Worm (Caenorhabditis elegans) whole organism, young adult: ENCODE measurements around the gene K09E9.1.

Experiments
- B0261.1 ChIP-seq: sonication (generic microtip); optimal IDR thresholded peaks from 2 replicates; lab custom pipeline; 2016; ENCODE audit warnings: mild to moderate bottlenecking, missing genetic modification characterization, moderate library complexity, missing compliant biosample characterization
- F37B4.10 ChIP-seq: fragments of 200-800 bp; sonication (Bioruptor generic); IDR thresholded peaks from 2 replicates; pipeline ENCODE4 v1.3.6; 2022; ENCODE audit warnings: missing genetic modification characterization, missing compliant biosample characterization
- K12H6.12 ChIP-seq: fragments of 200-800 bp; sonication (Bioruptor generic); optimal IDR thresholded peaks from 2 replicates; lab custom pipeline; 2018; ENCODE audit warnings: mild to moderate bottlenecking, missing genetic modification characterization, missing compliant biosample characterization
- T07F8.4 ChIP-seq: sonication (generic microtip); optimal IDR thresholded peaks from 2 replicates; lab custom pipeline; 2016; ENCODE audit warnings: mild to moderate bottlenecking, missing genetic modification characterization, moderate library complexity, missing compliant biosample characterization
- Y56A3A.18 ChIP-seq: fragments of 200-800 bp; sonication (Bioruptor generic); IDR thresholded peaks from 2 replicates; pipeline ENCODE4 v1.3.6; 2022; ENCODE audit warnings: missing genetic modification reagents, missing genetic modification characterization, missing compliant biosample characterization
- ama-1 ChIP-seq, 3 experiments: fragments of 150-350 bp in 1 of 3; sonication (generic microtip) in 2 of 3; optimal IDR thresholded peaks; 2 replicates each; lab custom pipeline; 2014 to 2018; ENCODE audit warnings: missing biosample characterization in 2 of 3, missing genetic modification characterization in 2 of 3, missing genetic modification reagents in 2 of 3
- attf-5 ChIP-seq: fragments of 200-800 bp; sonication (Bioruptor generic); optimal IDR thresholded peaks from 2 replicates; lab custom pipeline; 2018; ENCODE audit warnings: mild to moderate bottlenecking, missing genetic modification characterization, missing compliant biosample characterization
- bed-2 ChIP-seq: fragments of 200-800 bp; sonication (Bioruptor generic); IDR thresholded peaks from 2 replicates; pipeline ENCODE4 v1.3.6; 2022; ENCODE audit warnings: missing genetic modification reagents, missing genetic modification characterization, missing compliant biosample characterization
- ceh-58 ChIP-seq: fragments of 200-800 bp; sonication (Bioruptor generic); IDR thresholded peaks from 2 replicates; pipeline ENCODE4 v1.3.6; 2022; ENCODE audit warnings: missing genetic modification characterization, missing compliant biosample characterization
- dox-1 ChIP-seq: fragments of 200-800 bp; sonication (Bioruptor generic); IDR thresholded peaks from 2 replicates; pipeline ENCODE4 v1.3.6; 2022; ENCODE audit warnings: missing genetic modification reagents, missing genetic modification characterization, missing compliant biosample characterization
- dpl-1 ChIP-seq: fragments of 150-350 bp; optimal IDR thresholded peaks from 2 replicates; lab custom pipeline; 2014; ENCODE audit warnings: missing biosample characterization, missing genetic modification reagents, missing genetic modification characterization
- efl-1 ChIP-seq: fragments of 150-350 bp; optimal IDR thresholded peaks from 2 replicates; lab custom pipeline; 2014; ENCODE audit warnings: missing biosample characterization, missing genetic modification reagents, missing genetic modification characterization
- ets-4 ChIP-seq: fragments of 200-800 bp; sonication (Bioruptor generic); optimal IDR thresholded peaks from 2 replicates; lab custom pipeline; 2018; ENCODE audit warnings: mild to moderate bottlenecking, missing genetic modification characterization, missing compliant biosample characterization
- gei-17 ChIP-seq: fragments of 200-800 bp; sonication (Bioruptor generic); optimal IDR thresholded peaks from 2 replicates; lab custom pipeline; 2018; ENCODE audit warnings: mild to moderate bottlenecking, missing genetic modification characterization, missing compliant biosample characterization
- hmg-20 ChIP-seq: fragments of 200-800 bp; sonication (Bioruptor generic); IDR thresholded peaks from 2 replicates; pipeline ENCODE4 v1.3.6; 2022; ENCODE audit warnings: missing genetic modification reagents, missing genetic modification characterization, missing compliant biosample characterization
- hsf-1 ChIP-seq: fragments of 200-800 bp; sonication (Bioruptor generic); IDR thresholded peaks from 2 replicates; pipeline ENCODE4 v1.3.6; 2022; ENCODE audit warnings: missing genetic modification reagents, missing genetic modification characterization, missing compliant biosample characterization
- lsy-27 ChIP-seq: sonication (generic microtip); optimal IDR thresholded peaks from 2 replicates; lab custom pipeline; 2017; ENCODE audit warnings: missing genetic modification characterization, mild to moderate bottlenecking, missing compliant biosample characterization, antibody characterized with exemption, missing genotype, borderline replicate concordance; ENCODE audit not compliant: insufficient read depth
- mcd-1 ChIP-seq: fragments of 200-800 bp; sonication (Bioruptor generic); IDR thresholded peaks from 2 replicates; pipeline ENCODE4 v1.3.6; 2022; ENCODE audit warnings: missing genetic modification reagents, missing genetic modification characterization, missing compliant biosample characterization
- nhr-120 ChIP-seq: fragments of 200-800 bp; sonication (Bioruptor generic); IDR thresholded peaks from 2 replicates; pipeline ENCODE4 v1.3.6; 2022; ENCODE audit warnings: missing genetic modification characterization, missing compliant biosample characterization
- nhr-27 ChIP-seq: fragments of 200-800 bp; sonication (Bioruptor generic); optimal IDR thresholded peaks from 2 replicates; lab custom pipeline; 2018; ENCODE audit warnings: mild to moderate bottlenecking, missing genetic modification characterization, moderate library complexity, missing compliant biosample characterization
- nhr-90 ChIP-seq: sonication (generic microtip); optimal IDR thresholded peaks from 2 replicates; lab custom pipeline; 2016; ENCODE audit warnings: missing genotype, mild to moderate bottlenecking, missing genetic modification characterization, missing compliant biosample characterization
- rec-8 ChIP-seq, 2 experiments: sonication (generic microtip); optimal IDR thresholded peaks; 2 replicates each; lab custom pipeline; 2016; ENCODE audit warnings: mild to moderate bottlenecking in 2 of 2, missing genetic modification characterization in 2 of 2, missing genetic modification reagents in 2 of 2, missing genotype in 2 of 2, missing biosample characterization in 1 of 2, missing compliant biosample characterization in 1 of 2, moderate library complexity in 1 of 2
- snpc-3.4 ChIP-seq: sonication (generic microtip); optimal IDR thresholded peaks from 2 replicates; lab custom pipeline; 2017; ENCODE audit warnings: missing genetic modification characterization, mild to moderate bottlenecking, missing compliant biosample characterization, antibody characterized with exemption, moderate library complexity, missing genotype, missing genetic modification reagents
- snpc-4 ChIP-seq, 5 experiments: fragments of 150-350 bp in 1 of 5; sonication (generic microtip) in 4 of 5; optimal IDR thresholded peaks; 2 replicates each; lab custom pipeline; 2014 to 2018; ENCODE audit warnings: missing genetic modification characterization in 5 of 5, missing biosample characterization in 3 of 5, antibody characterized with exemption in 2 of 5, mild to moderate bottlenecking in 2 of 5, missing compliant biosample characterization in 2 of 5, missing genotype in 2 of 5, moderate library complexity in 2 of 5, missing genetic modification reagents in 1 of 5
- somi-1 ChIP-seq: fragments of 200-800 bp; sonication (Bioruptor generic); optimal IDR thresholded peaks from 2 replicates; lab custom pipeline; 2018; ENCODE audit warnings: mild to moderate bottlenecking, missing genetic modification characterization, missing compliant biosample characterization
- tbp1 ChIP-seq: fragments of 200-800 bp; sonication (Bioruptor generic); optimal IDR thresholded peaks from 2 replicates; lab custom pipeline; 2018; ENCODE audit warnings: mild to moderate bottlenecking, missing genetic modification characterization, missing compliant biosample characterization
- unc-62 ChIP-seq: fragments of 150-350 bp; optimal IDR thresholded peaks from 2 replicates; lab custom pipeline; 2014; ENCODE audit warnings: missing biosample characterization, missing genetic modification reagents, missing genetic modification characterization
- ztf-18 ChIP-seq: sonication (generic microtip); optimal IDR thresholded peaks from 2 replicates; lab custom pipeline; 2016; ENCODE audit warnings: missing genotype, mild to moderate bottlenecking, missing genetic modification characterization, missing compliant biosample characterization
- ztf-25 ChIP-seq: fragments of 200-800 bp; sonication (Bioruptor generic); IDR thresholded peaks from 2 replicates; pipeline ENCODE4 v1.3.6; 2022; ENCODE audit warnings: missing genetic modification reagents, missing genetic modification characterization, missing compliant biosample characterization
- ztf-26 ChIP-seq: sonication (generic microtip); optimal IDR thresholded peaks from 2 replicates; lab custom pipeline; 2017; ENCODE audit warnings: missing genetic modification characterization, missing compliant biosample characterization

Gene K09E9.1

DNA sequence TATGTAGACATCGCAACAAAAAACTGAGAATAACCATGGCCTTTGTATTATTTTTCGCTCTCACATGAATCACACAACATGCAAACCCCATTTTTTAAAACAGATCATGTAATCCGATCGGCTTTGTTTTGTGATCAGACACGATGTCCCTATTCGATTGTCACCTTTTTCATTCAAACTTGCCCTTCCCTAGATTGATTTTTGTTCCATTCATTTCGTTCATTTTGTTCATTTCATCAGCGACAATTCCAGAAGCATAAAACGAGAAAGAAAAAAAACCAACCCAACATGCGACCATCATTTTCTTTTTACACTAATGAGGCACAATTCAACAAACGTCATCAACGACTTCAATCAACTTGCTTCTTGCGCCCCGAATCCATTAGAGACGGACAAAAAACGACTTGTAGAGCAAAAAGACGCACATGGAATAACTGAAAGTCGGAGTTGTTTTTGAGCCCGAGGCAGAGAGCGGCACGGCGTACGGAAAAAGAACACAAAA lies 30.7 kb downstream of the K09E9.1 start, which contains the start of gene F59D12.3 (continued):
- no peak for TF ChIP-seq ama-1 (optimal IDR thresholded peaks at IDR 0.05; lab: Kevin White, UChicago)
- TF ChIP-seq ama-1 (GFP tag; optimal IDR thresholded peaks at IDR 0.05; lab: Kevin White, UChicago): no peak
- no peak for TF ChIP-seq tbp1 (GFP tag; lab: Kevin White, UChicago)

DNA sequence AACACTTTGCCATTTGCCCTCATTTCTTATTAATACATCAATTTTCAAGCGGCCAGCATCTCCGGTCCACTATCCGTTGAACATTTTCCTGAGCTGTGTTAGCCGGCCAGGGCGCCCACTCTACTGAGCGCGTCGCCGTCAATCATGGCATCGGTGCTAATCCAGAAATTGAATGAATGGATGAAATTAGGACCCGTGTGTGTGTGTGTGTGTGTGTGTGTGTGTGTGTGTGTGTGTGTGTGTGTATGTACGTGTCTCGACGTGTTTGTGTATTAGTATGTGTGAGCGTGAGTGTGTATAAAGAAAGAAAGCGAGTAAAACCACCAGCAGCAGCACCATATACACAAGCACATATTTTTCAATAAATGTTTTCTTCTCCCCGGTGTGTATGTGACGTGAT lies 32.9 kb downstream of the K09E9.1 start:
- TF ChIP-seq K12H6.12 (tag; lab: Kevin White, UChicago) (peak; percentile 39), gei-17 (GFP tag; lab: Kevin White, UChicago) (no peak)

DNA sequence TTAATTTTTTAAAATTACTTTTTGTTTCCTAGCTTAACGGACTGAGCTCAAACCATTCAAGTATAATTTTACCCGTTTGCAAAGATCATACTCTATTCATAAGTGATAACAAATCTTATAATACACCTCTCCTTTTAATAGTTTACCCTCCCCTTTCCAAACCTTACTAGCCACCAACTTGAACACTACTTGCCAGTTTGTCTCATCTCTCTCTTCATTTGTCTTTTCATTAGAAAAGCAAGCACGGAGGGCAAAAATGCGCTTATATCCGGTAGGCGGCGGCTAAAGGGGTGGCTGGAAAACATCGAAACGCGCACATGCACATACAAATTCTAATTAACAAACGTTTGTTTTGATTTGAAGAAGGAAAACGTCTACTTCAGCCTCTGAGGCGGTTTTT lies 34.7 kb downstream of the K09E9.1 start:
- no peak for TF ChIP-seq efl-1 (GFP tag; lab: Kevin White, UChicago)
- no peak for TF ChIP-seq ztf-26
- TF ChIP-seq Y56A3A.18: no peak
- no peak for TF ChIP-seq hsf-1 (GFP tag; lab: Robert Waterston, UW)
- TF ChIP-seq F37B4.10 (GFP tag; lab: Robert Waterston, UW): no peak
- no peak for TF ChIP-seq attf-5 (GFP tag; lab: Kevin White, UChicago)
- TF ChIP-seq, all 124 proteins: peak for 0

DNA sequence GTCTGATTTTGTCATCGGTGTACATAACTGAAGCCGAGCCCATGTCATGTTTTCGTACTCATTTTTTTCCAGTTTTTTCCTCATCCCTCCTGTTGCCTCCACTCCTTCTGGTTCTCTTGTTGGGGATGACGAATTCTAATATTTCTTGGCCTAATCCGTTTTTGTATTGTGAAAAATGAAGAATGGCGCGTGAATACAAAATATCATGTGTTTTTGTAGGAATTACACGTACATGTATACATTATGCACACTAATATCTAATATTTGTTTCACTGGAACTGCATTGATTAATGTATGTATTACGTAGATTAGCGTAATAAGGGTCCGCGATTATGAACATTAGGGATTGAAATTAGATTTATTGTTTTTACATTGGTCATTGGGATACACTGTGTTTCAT lies 35.3 kb downstream of the K09E9.1 start:
- TF ChIP-seq nhr-90 (tag; lab: Kevin White, UChicago): no peak
- TF ChIP-seq dox-1 (GFP tag; lab: Robert Waterston, UW): no peak
- TF ChIP-seq dpl-1: no peak
- no peak for TF ChIP-seq snpc-3.4 (tag; lab: Kevin White, UChicago)
- TF ChIP-seq rec-8 (tag; optimal IDR thresholded peaks at IDR 0.05; lab: Kevin White, UChicago): no peak
- no peak for TF ChIP-seq lsy-27
- TF ChIP-seq hmg-20 (GFP tag; lab: Robert Waterston, UW): no peak
- no peak for TF ChIP-seq nhr-27
- no peak for TF ChIP-seq ztf-18 (tag; lab: Kevin White, UChicago)
- no peak for TF ChIP-seq bed-2 (GFP tag; lab: Robert Waterston, UW)

DNA sequence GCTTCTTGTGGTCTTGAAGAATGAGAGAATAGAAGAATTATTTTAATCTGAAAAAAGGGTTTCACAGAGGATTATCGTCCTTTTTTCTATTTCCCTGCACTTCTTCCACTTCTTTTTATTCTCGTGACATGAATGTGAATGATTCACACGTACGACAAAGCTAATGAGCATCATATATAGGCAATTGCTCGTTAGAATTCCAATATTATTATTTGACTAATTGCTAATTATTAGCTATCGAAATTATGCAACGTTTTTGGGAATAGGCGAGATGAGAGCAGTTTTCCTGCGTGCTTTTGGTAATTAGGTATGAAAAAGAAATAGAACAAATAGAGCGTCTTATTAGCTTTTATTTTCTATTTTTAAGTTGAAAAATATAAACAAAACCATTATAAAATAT lies 37.5 kb downstream of the K09E9.1 start:
- TF ChIP-seq mcd-1 (GFP tag; lab: Robert Waterston, UW) (no peak), unc-62 (GFP tag; lab: Kevin White, UChicago) (no peak), somi-1 (GFP tag; lab: Kevin White, UChicago) (no peak), ztf-25 (no peak), ets-4 (GFP tag; lab: Kevin White, UChicago) (no peak)

DNA sequence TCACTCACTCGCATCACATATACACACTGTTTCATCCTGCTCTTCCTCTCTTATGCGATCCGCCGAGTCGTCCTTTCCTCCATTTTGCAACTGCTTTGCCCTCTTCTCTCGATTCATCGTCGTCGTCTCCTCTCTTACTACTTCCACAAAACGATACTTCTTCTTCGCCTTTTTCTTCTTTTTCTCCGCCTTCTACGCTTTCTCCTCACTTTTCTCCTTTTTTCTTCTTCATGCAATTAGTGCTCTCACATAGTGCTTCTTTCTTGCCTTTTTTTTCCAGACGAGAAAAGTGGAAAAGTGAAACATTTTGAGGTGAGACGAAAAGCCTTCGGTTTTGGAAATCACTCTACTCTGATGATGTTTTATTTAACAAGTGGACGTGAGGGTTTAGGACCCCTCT lies 39.3 kb downstream of the K09E9.1 start:
- no peak for TF ChIP-seq ceh-58
- TF ChIP-seq nhr-120: no peak
- no peak for TF ChIP-seq ets-4 (GFP tag; lab: Kevin White, UChicago)
- TF ChIP-seq T07F8.4 (tag; lab: Kevin White, UChicago): no peak

DNA sequence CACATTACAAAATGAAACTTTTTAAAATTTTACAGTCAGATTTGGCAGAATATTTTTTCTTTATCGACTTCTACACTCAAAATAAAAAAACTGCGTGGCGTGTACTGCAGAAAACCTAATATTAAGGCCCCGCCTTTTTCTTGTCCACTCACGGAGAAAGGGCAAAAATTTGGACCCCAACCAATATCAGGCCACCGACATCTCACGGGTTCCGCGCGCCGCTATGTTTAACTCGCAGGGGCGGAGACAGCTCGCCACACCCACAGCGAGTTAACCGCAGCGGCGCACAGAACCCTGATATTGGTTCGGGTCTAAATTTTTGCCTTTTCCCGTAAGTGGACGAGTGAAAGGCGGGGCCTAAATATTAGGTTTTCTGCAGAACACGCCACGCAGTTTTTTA lies 43.4 kb downstream of the K09E9.1 start:
- TF ChIP-seq snpc-4 (GFP tag; optimal IDR thresholded peaks at IDR 0.05; lab: Kevin White, UChicago): no peak
- TF ChIP-seq snpc-4 (tag; optimal IDR thresholded peaks at IDR 0.05; lab: Kevin White, UChicago): peak in 2 of 4 experiments; percentile 88 to 89
- no peak for TF ChIP-seq B0261.1 (tag; lab: Kevin White, UChicago)
